Fruit fly (Drosophila melanogaster) whole organism, prepupa: Measurements from ENCODE around the gene CG3081.

Source experiments
- CG15336 ChIP-seq: fragments of 200-800 bp; sonication (Bioruptor generic); IDR thresholded peaks from 2 replicates; pipeline ENCODE4 v1.3.6; 2022; ENCODE audit warnings: missing biosample characterization, missing genetic modification characterization
- CG6163 ChIP-seq: fragments of 200-800 bp; sonication (Bioruptor generic); IDR thresholded peaks from 3 replicates; pipeline ENCODE4 v1.3.6; 2022; ENCODE audit warnings: missing biosample characterization, missing genetic modification characterization
- CG6808 ChIP-seq: fragments of 200-800 bp; sonication (Bioruptor generic); optimal IDR thresholded peaks from 3 replicates; lab custom pipeline; 2017; ENCODE audit warnings: missing biosample characterization, missing genetic modification characterization, mild to moderate bottlenecking, moderate library complexity, missing genetic modification reagents
- CG8319 ChIP-seq: fragments of 200-800 bp; sonication (Bioruptor generic); optimal IDR thresholded peaks from 3 replicates; lab custom pipeline; 2016; ENCODE audit warnings: missing biosample characterization, missing genetic modification characterization
- CG8632 ChIP-seq: fragments of 200-800 bp; sonication (Bioruptor generic); optimal IDR thresholded peaks from 3 replicates; lab custom pipeline; 2016; ENCODE audit warnings: missing biosample characterization, missing genetic modification characterization
- Gug ChIP-seq: fragments of 200-800 bp; sonication (Bioruptor generic); IDR thresholded peaks from 2 replicates; pipeline ENCODE4 v1.3.6; 2022; ENCODE audit warnings: missing biosample characterization, missing genetic modification characterization
- Hr38 ChIP-seq: sonication (Bioruptor generic); optimal IDR thresholded peaks from 2 replicates; lab custom pipeline; 2016; ENCODE audit warnings: missing biosample characterization, missing genetic modification characterization
- Met ChIP-seq: fragments of 200-800 bp; sonication (Bioruptor generic); optimal IDR thresholded peaks from 3 replicates; lab custom pipeline; 2016; ENCODE audit warnings: missing biosample characterization, missing genetic modification characterization
- OdsH ChIP-seq: fragments of 200-800 bp; sonication (Bioruptor generic); optimal IDR thresholded peaks from 3 replicates; lab custom pipeline; 2016; ENCODE audit warnings: missing biosample characterization, missing genetic modification characterization
- fd59A ChIP-seq: fragments of 200-800 bp; sonication (Bioruptor generic); optimal IDR thresholded peaks from 2 replicates; lab custom pipeline; 2017; ENCODE audit warnings: missing biosample characterization, mild to moderate bottlenecking, missing genetic modification characterization, missing genetic modification reagents
- net ChIP-seq: fragments of 200-800 bp; sonication (Bioruptor generic); optimal IDR thresholded peaks from 3 replicates; lab custom pipeline; 2016; ENCODE audit warnings: missing biosample characterization, missing genetic modification characterization
- pdm3 ChIP-seq: fragments of 200-800 bp; sonication (Bioruptor generic); optimal IDR thresholded peaks from 3 replicates; lab custom pipeline; 2016; ENCODE audit warnings: missing biosample characterization, missing genetic modification characterization
- svp ChIP-seq: fragments of 200-800 bp; sonication (Bioruptor generic); peaks from one replicate; lab custom pipeline; 2016; ENCODE audit warnings: missing biosample characterization, missing genetic modification characterization

DNA sequence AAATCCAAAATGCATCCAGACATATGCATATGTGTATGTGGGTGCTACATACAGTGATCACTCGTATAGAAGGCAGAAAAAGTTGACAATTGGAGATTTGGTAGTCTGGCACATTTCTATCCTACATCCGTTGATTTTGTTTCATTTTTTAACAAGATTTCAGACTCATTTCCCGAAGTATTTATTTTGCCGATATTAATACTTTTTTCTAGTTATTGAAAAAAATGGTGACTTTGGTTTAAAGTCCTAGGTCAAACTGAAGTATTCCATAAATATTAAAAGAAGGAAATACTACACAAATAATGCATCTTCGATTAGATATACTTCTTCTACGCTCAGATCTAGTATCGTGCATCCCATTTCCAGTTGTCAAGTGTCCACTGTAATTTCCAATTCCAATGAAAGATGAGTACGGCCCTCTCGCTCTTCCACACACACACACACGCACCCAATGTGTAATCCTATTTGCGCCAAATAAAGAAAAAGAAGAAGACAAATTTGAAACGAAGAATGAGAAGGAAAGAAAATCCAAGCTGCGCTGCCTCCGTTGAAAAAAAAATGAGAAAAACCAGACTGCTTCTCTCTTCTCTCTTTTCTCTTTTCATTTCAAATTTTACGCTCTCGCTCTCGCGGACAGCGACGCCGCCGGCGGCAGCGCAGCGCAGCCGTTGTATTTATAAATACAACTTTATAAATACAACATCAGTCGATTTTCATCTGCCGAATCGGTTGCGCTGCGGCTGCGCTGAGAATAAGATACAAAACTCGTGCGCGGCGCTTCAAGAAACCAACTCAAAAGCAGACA is 26.7 kb downstream of the CG3081 start, which contains the start of gene peb:
- TF ChIP-seq net (GFP tag; lab: Kevin White, UChicago) (no peak), pdm3 (GFP tag; lab: Kevin White, UChicago) (peak; percentile 37), fd59A (GFP tag; lab: Kevin White, UChicago) (no peak), CG6163 (peak; percentile 81), svp (GFP tag; lab: Kevin White, UChicago) (peak; percentile 87), Met (GFP tag; lab: Kevin White, UChicago) (peak; percentile 61), CG8319 (GFP tag; lab: Kevin White, UChicago) (peak; percentile 9), Gug (GFP tag; lab: Robert Waterston, UW) (no peak), OdsH (GFP tag; lab: Kevin White, UChicago) (peak; percentile 28), CG8632 (peak; percentile 15), Hr38 (GFP tag; lab: Kevin White, UChicago) (no peak), CG15336 (GFP tag; lab: Robert Waterston, UW) (peak; percentile 45), CG6808 (GFP tag; lab: Kevin White, UChicago) (no peak)
